Worm (Caenorhabditis elegans) whole organism, L3 larva: ENCODE measurements around the gene frpr-9.

ENCODE experiments used
- aly-2 ChIP-seq: fragments of 150-350 bp; optimal IDR thresholded peaks from 2 replicates; lab custom pipeline; 2014; ENCODE audit warnings: missing biosample characterization, missing genetic modification characterization
- ceh-82 ChIP-seq: fragments of 150-350 bp; optimal IDR thresholded peaks from 2 replicates; lab custom pipeline; 2014; ENCODE audit warnings: missing biosample characterization, missing genetic modification characterization
- egl-27 ChIP-seq: sonication (generic microtip); optimal IDR thresholded peaks from 4 replicates; lab custom pipeline; 2017; ENCODE audit warnings: missing biosample characterization, missing genetic modification reagents, missing genetic modification characterization
- elt-2 ChIP-seq: sonication (generic microtip); optimal IDR thresholded peaks from 2 replicates; lab custom pipeline; 2016; ENCODE audit warnings: missing genetic modification reagents, mild to moderate bottlenecking, missing genetic modification characterization, missing compliant biosample characterization
- elt-3 ChIP-seq, 3 experiments: fragments of 150-350 bp in 1 of 3; sonication (generic microtip) in 2 of 3; optimal IDR thresholded peaks; 2 replicates in 2 of 3; 4 replicates in 1 of 3; lab custom pipeline; 2014 to 2017; ENCODE audit warnings: missing biosample characterization in 3 of 3, missing genetic modification characterization in 3 of 3
- jun-1 ChIP-seq: fragments of 150-350 bp; optimal IDR thresholded peaks from 2 replicates; lab custom pipeline; 2014; ENCODE audit warnings: missing biosample characterization, missing genetic modification reagents, missing genetic modification characterization
- nhr-237 ChIP-seq: fragments of 150-350 bp; optimal IDR thresholded peaks from 2 replicates; lab custom pipeline; 2014; ENCODE audit warnings: missing biosample characterization, missing genetic modification characterization
- nhr-76 ChIP-seq: fragments of 150-350 bp; sonication (generic microtip); optimal IDR thresholded peaks from 5 replicates; lab custom pipeline; 2014; ENCODE audit warnings: missing biosample characterization, missing genetic modification characterization
- snpc-4 ChIP-seq: fragments of 150-350 bp; optimal IDR thresholded peaks from 2 replicates; lab custom pipeline; 2014; ENCODE audit warnings: missing biosample characterization, missing genetic modification characterization
- unc-39 ChIP-seq: sonication (generic microtip); optimal IDR thresholded peaks from 4 replicates; lab custom pipeline; 2017; ENCODE audit warnings: missing biosample characterization, missing genetic modification characterization
- ztf-11 ChIP-seq: fragments of 150-350 bp; optimal IDR thresholded peaks from 2 replicates; lab custom pipeline; 2014; ENCODE audit warnings: missing biosample characterization, missing genetic modification characterization

DNA sequence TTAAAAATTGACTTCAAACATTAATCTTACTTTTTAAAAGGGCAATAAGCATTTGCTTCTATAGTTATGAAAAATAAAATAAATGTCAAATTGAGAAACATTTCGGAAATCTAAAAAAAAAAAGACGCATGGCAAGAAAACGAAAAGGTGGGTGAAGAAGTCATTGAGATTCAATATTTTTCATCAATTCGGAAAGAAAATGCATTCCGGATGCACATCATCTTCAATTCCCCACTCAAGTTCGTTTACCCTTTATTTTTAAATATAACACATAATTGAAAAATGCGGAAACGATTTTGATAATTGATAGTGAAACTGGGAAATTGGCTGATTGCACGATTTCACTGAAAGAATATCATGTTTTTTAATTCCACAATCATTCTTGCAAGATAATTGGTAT is 10.5 kb downstream of the frpr-9 start, which contains the start of gene F53B7.4:
- TF ChIP-seq elt-3 (tag; optimal IDR thresholded peaks at IDR 0.05; lab: Kevin White, UChicago) = no peak
- no peak for TF ChIP-seq aly-2 (tag; lab: Kevin White, UChicago)
- no peak for TF ChIP-seq elt-2
- TF ChIP-seq jun-1 (tag; lab: Kevin White, UChicago) = no peak
- TF ChIP-seq nhr-237 (tag; lab: Kevin White, UChicago) = no peak
- no peak for TF ChIP-seq snpc-4 (tag; lab: Kevin White, UChicago)
- no peak for TF ChIP-seq unc-39 (tag; lab: Kevin White, UChicago)
- no peak for TF ChIP-seq nhr-76
- TF ChIP-seq egl-27 (tag; lab: Kevin White, UChicago) = no peak
- TF ChIP-seq ceh-82 = no peak
- no peak for TF ChIP-seq ztf-11 (tag; lab: Kevin White, UChicago)
